Worm (Caenorhabditis elegans) whole organism, dauer: ENCODE data around the gene clec-128.

Source experiments
- unc-62 ChIP-seq: sonication (generic microtip); optimal IDR thresholded peaks from 2 replicates; lab custom pipeline; 2017; ENCODE audit warnings: missing biosample characterization, missing genetic modification reagents, missing genetic modification characterization

Gene clec-128

ce11 chrII:3570927-3571538 is at the start of gene clec-128, which contains the start of gene clec-129:
TSS of gene clec-128 (minus strand) at chrII:3571027.
TSS of gene clec-129 (plus strand) at chrII:3571488.
- TF ChIP-seq unc-62 (GFP tag; lab: Kevin White, UChicago), result no peak

ce11 chrII:3617512-3617911 is 46.7 kb upstream of the clec-128 start, which contains the start of gene F40E12.1:
TSS of gene F40E12.1 (plus strand) at chrII:3617812.
- TF ChIP-seq unc-62 (GFP tag; lab: Kevin White, UChicago), result no peak

- TF ChIP-seq unc-62 (GFP tag; lab: Kevin White, UChicago), result no peak
These were observed 45.8 kb upstream of the clec-128 start for ce11 chrII:3616615-3617014.

ce11 chrII:3609764-3610163 is 38.9 kb upstream of the clec-128 start, which contains the start of gene Y49F6A.5:
TSS of gene Y49F6A.5 (minus strand) at chrII:3609864.
- no peak for TF ChIP-seq unc-62 (GFP tag; lab: Kevin White, UChicago)

ce11 chrII:3604578-3604977 is 33.8 kb upstream of the clec-128 start:
- TF ChIP-seq unc-62 (GFP tag; lab: Kevin White, UChicago), result no peak

- no peak for TF ChIP-seq unc-62 (GFP tag; lab: Kevin White, UChicago)
These were observed 27.9 kb upstream of the clec-128 start, which contains the start of gene Y49F6A.11 for ce11 chrII:3598721-3599120. TSS of gene Y49F6A.11 (minus strand) at chrII:3598821.

ce11 chrII:3595339-3595738 is 24.5 kb upstream of the clec-128 start, which contains the start of gene Y49F6A.12:
TSS of gene Y49F6A.12 (plus strand) at chrII:3595639.
- TF ChIP-seq unc-62 (GFP tag; lab: Kevin White, UChicago), result no peak

ce11 chrII:3583402-3583801 is 12.6 kb upstream of the clec-128 start, which contains the start of gene srh-60:
TSS of gene srh-60 (plus strand) at chrII:3583702.
- TF ChIP-seq unc-62 (GFP tag; lab: Kevin White, UChicago), result no peak

ce11 chrII:3581752-3582151 is 10.9 kb upstream of the clec-128 start, which contains the start of gene srh-59:
TSS of gene srh-59 (plus strand) at chrII:3582052.
- TF ChIP-seq unc-62 (GFP tag; lab: Kevin White, UChicago), result no peak

- TF ChIP-seq unc-62 (GFP tag; lab: Kevin White, UChicago), result no peak
These were observed 8.9 kb upstream of the clec-128 start, which contains the start of gene clec-134 for ce11 chrII:3579767-3580166. TSS of gene clec-134 (plus strand) at chrII:3580067.

- no peak for TF ChIP-seq unc-62 (GFP tag; lab: Kevin White, UChicago)
These were observed 7.3 kb upstream of the clec-128 start, which contains the start of gene clec-133 for ce11 chrII:3578121-3578520. TSS of gene clec-133 (plus strand) at chrII:3578421.

- TF ChIP-seq unc-62 (GFP tag; lab: Kevin White, UChicago), result no peak
These were observed 5.9 kb upstream of the clec-128 start, which contains the start of gene clec-132 for ce11 chrII:3576742-3577141. TSS of gene clec-132 (plus strand) at chrII:3577042.

- TF ChIP-seq unc-62 (GFP tag; lab: Kevin White, UChicago), result no peak
These were observed 2.4 kb upstream of the clec-128 start, which contains the start of gene clec-130 for ce11 chrII:3573255-3573654. TSS of gene clec-130 (plus strand) at chrII:3573555.

ce11 chrII:3569118-3569517 is 1.7 kb downstream of the clec-128 start, which contains the start of gene clec-127:
TSS of gene clec-127 (minus strand) at chrII:3569218.
- no peak for TF ChIP-seq unc-62 (GFP tag; lab: Kevin White, UChicago)

ce11 chrII:3567066-3567465 is 3.8 kb downstream of the clec-128 start:
- no peak for TF ChIP-seq unc-62 (GFP tag; lab: Kevin White, UChicago)

ce11 chrII:3562419-3562818 is 8.4 kb downstream of the clec-128 start, which contains the start of gene W10G11.3:
TSS of gene W10G11.3 (minus strand) at chrII:3562519.
- no peak for TF ChIP-seq unc-62 (GFP tag; lab: Kevin White, UChicago)
